Worm (Caenorhabditis elegans) whole organism, L4/young adult: ENCODE data around the gene latd-1.

Experiments
- W03F9.2 ChIP-seq: fragments of 150-350 bp; optimal IDR thresholded peaks from 2 replicates; lab custom pipeline; 2014; ENCODE audit warnings: missing biosample characterization, missing genetic modification characterization
- dao-5 ChIP-seq: sonication (generic microtip); optimal IDR thresholded peaks from 2 replicates; lab custom pipeline; 2016; ENCODE audit warnings: missing genotype, missing genetic modification characterization, moderate library complexity, missing compliant biosample characterization
- him-1 ChIP-seq: sonication (generic microtip); optimal IDR thresholded peaks from 2 replicates; lab custom pipeline; 2016; ENCODE audit warnings: missing genotype, missing genetic modification reagents, missing genetic modification characterization, missing compliant biosample characterization

DNA sequence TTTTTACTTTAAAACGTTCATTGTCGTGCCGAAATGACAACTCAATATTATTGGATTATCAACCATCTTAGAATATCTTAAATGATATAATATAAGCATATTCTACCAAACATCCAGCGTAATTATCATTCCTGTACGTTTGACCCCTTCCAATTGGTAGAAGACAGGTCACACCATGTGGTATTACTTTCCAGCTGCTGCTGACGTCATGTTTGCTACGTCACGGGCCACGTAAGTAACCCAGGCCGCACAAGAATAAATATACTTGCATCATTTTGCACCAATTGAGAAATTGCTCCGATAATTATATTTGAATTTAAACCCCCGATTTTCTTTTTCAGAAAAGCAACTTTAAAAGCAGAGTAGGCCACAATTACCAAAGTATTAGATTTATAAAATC lies 18.0 kb upstream of the latd-1 start:
- TF ChIP-seq W03F9.2 (tag; lab: Kevin White, UChicago) (no peak), him-1 (tag; lab: Kevin White, UChicago) (no peak), dao-5 (tag; lab: Kevin White, UChicago) (no peak)
